Worm (Caenorhabditis elegans): Measurements from ENCODE around the gene acl-13.

DNA sequence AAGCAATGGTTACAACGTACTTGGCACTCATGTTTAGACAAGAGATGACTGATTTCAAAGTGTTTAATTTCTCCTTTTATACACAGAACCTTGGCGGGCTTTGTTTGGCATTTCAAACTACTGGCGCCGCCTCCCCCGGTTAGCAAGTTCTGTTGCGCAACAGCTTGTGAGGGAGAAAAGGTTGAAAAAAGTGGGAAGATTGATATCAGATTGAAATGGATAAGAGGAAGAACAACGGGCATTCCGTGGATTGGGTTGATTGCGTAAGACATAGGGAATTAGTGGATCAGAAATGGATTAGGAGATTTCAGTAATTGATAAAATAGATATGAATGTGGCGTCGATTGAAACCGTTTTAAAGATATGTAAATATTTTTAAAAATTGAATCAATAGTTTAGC, 18.2 kb downstream of the acl-13 start, which contains the start of gene col-130:
- TF ChIP-seq cebp-1 (GFP tag; IDR thresholded peaks at IDR 0.05) = no peak
- TF ChIP-seq cebp-1 (tag; optimal IDR thresholded peaks at IDR 0.05) = no peak
- TF ChIP-seq cebp-2 (GFP tag; IDR thresholded peaks at IDR 0.05) = no peak
- TF ChIP-seq mxl-1 (tag; optimal IDR thresholded peaks at IDR 0.05) = no peak
- TF ChIP-seq unc-62 (GFP tag; optimal IDR thresholded peaks at IDR 0.05) = no peak
- TF ChIP-seq tbp1 (GFP tag; optimal IDR thresholded peaks at IDR 0.05) = no peak

All from whole organism, young adult.